Worm (Caenorhabditis elegans) whole organism, midembryonic: ENCODE results near the gene F38A1.8.

Experiments used
- med-1 ChIP-seq: sonication (generic microtip); optimal IDR thresholded peaks from 2 replicates; lab custom pipeline; 2017; ENCODE audit warnings: missing genetic modification characterization, mild to moderate bottlenecking, missing compliant biosample characterization, antibody characterized with exemption, missing genetic modification reagents; ENCODE audit not compliant: insufficient read depth
- ref-1 ChIP-seq: fragments of 200-800 bp; sonication (Bioruptor generic); conservative IDR thresholded peaks from 2 replicates; pipeline ENCODE4 v1.3.6; 2022; ENCODE audit warnings: missing genetic modification reagents, missing genetic modification characterization, missing compliant biosample characterization

DNA sequence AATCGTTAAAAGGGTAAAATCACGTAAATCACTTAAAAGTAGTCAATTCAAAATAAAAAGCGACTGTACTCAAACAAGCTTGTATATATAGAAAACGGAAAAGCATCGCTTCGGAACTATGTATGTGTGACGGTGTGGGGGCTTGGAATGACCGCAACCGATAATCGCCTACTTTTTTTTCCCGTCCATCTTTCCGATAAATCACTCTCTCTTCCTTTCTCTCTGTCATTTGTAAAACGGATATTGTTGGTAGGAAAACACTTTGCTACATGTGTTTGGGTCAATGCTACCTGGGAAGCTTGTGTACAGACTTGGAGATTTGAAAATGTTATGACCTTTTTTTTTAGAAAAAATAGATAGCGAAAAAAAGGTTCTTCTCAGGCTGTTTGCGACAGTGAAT lies 14.9 kb downstream of the F38A1.8 start:
- TF ChIP-seq med-1 (GFP tag; lab: Kevin White, UChicago) (no peak), ref-1 (GFP tag; lab: Robert Waterston, UW) (no peak)
